Worm (Caenorhabditis elegans) whole organism, early embryonic: Measurements from ENCODE around the gene H32C10.1.

ENCODE experiments used
- B0310.2 ChIP-seq: sonication (generic microtip); optimal IDR thresholded peaks from 2 replicates; lab custom pipeline; 2016; ENCODE audit warnings: mild to moderate bottlenecking, missing genetic modification characterization, missing compliant biosample characterization
- ama-1 ChIP-seq: fragments of 150-350 bp; optimal IDR thresholded peaks from 2 replicates; lab custom pipeline; 2014
- ceh-36 ChIP-seq: sonication (generic microtip); optimal IDR thresholded peaks from 2 replicates; lab custom pipeline; 2016; ENCODE audit warnings: missing genetic modification characterization, inconsistent platforms, missing compliant biosample characterization
- flt-1 ChIP-seq: fragments of 200-800 bp; sonication (Bioruptor generic); IDR thresholded peaks from 2 replicates; pipeline ENCODE4 v1.3.6; 2022; ENCODE audit warnings: missing genetic modification characterization, missing compliant biosample characterization

DNA sequence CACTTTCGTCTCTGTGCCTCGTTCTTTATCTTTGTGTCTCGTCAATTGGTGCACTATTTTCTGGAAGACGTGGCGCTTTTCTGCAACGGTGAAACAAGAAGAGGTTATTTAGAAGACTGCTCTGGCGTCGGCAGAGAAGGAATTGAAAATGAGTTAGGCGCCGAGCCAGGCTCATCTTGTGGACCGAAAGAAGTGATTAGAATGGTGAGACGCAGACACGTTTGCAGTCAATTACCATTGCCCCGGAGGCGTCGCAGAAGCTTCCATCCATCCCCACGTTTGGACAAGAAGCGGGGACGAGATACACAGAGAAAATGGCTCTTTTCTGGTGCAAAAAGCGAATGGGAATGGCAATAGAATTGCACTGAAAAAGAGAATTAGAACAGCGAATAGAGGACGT is 25.8 kb downstream of the H32C10.1 start:
- TF ChIP-seq flt-1 (GFP tag; lab: Robert Waterston, UW) (no peak), ceh-36 (tag; lab: Kevin White, UChicago) (no peak), ama-1 (no peak), B0310.2 (tag; lab: Kevin White, UChicago) (no peak)
